Worm (Caenorhabditis elegans) whole organism, L4 larva: Measurements from ENCODE around the gene acr-3.

Source experiments
- D1046.2 ChIP-seq: fragments of 200-800 bp; sonication (Bioruptor generic); IDR thresholded peaks from 2 replicates; pipeline ENCODE4 v1.3.6; 2022; ENCODE audit warnings: missing genetic modification characterization, missing compliant biosample characterization
- F26F4.8 ChIP-seq: fragments of 200-800 bp; sonication (Bioruptor generic); conservative IDR thresholded peaks from 2 replicates; pipeline ENCODE4 v1.3.6; 2022; ENCODE audit warnings: missing genetic modification characterization, missing compliant biosample characterization
- F44E2.7 ChIP-seq: fragments of 200-800 bp; sonication (Bioruptor generic); IDR thresholded peaks from 2 replicates; pipeline ENCODE4 v2.1.2; 2022; ENCODE audit warnings: missing genetic modification characterization, missing compliant biosample characterization
- R02D3.7 ChIP-seq: fragments of 150-350 bp; sonication (generic microtip); optimal IDR thresholded peaks from 3 replicates; lab custom pipeline; 2014; ENCODE audit warnings: missing biosample characterization, missing genetic modification characterization
- T26A8.4 ChIP-seq: fragments of 200-800 bp; sonication (Bioruptor generic); IDR thresholded peaks from 2 replicates; pipeline ENCODE4 v1.3.6; 2022; ENCODE audit warnings: missing genetic modification characterization, missing compliant biosample characterization
- Y48G9A.11 ChIP-seq: fragments of 200-800 bp; sonication (Bioruptor generic); IDR thresholded peaks from 2 replicates; pipeline ENCODE4 v1.3.6; 2022; ENCODE audit warnings: missing genetic modification reagents, missing genetic modification characterization, missing compliant biosample characterization
- Y75B8A.6 ChIP-seq: fragments of 200-800 bp; sonication (Bioruptor generic); IDR thresholded peaks from 2 replicates; pipeline ENCODE4 v1.3.6; 2022; ENCODE audit warnings: missing genetic modification reagents, missing genetic modification characterization, missing compliant biosample characterization
- ZK337.2 ChIP-seq: fragments of 200-800 bp; sonication (Bioruptor generic); IDR thresholded peaks from 2 replicates; pipeline ENCODE4 v1.3.6; 2022; ENCODE audit warnings: missing genetic modification reagents, missing genetic modification characterization, missing compliant biosample characterization
- aha-1 ChIP-seq: fragments of 150-350 bp; peaks from one replicate; lab custom pipeline; 2014; ENCODE audit warnings: missing biosample characterization, missing genetic modification characterization
- attf-4 ChIP-seq: sonication (generic microtip); optimal IDR thresholded peaks from 3 replicates; lab custom pipeline; 2017; ENCODE audit warnings: missing biosample characterization, missing genetic modification characterization
- ceh-20 ChIP-seq: fragments of 200-800 bp; sonication (Bioruptor generic); IDR thresholded peaks from 2 replicates; pipeline ENCODE4 v1.3.6; 2022; ENCODE audit warnings: missing genetic modification reagents, missing genetic modification characterization, missing compliant biosample characterization
- ceh-32 ChIP-seq: sonication (generic microtip); optimal IDR thresholded peaks from 2 replicates; lab custom pipeline; 2016; ENCODE audit warnings: mild to moderate bottlenecking, missing genetic modification characterization, missing compliant biosample characterization; ENCODE audit not compliant: poor library complexity
- cey-2 ChIP-seq: sonication (generic microtip); optimal IDR thresholded peaks from 3 replicates; lab custom pipeline; 2017; ENCODE audit warnings: missing genetic modification characterization, mild to moderate bottlenecking, missing compliant biosample characterization, antibody characterized with exemption, borderline replicate concordance; ENCODE audit not compliant: insufficient read depth
- daf-16 ChIP-seq, 3 experiments: sonication (generic microtip); optimal IDR thresholded peaks; 2 replicates each; lab custom pipeline; 2016 to 2017; ENCODE audit warnings: missing genetic modification characterization in 3 of 3, missing genetic modification reagents in 3 of 3, mild to moderate bottlenecking in 2 of 3, missing compliant biosample characterization in 2 of 3, missing biosample characterization in 1 of 3, moderate library complexity in 1 of 3
- daf-8 ChIP-seq: fragments of 200-800 bp; sonication (Bioruptor generic); IDR thresholded peaks from 2 replicates; pipeline ENCODE4 v1.3.6; 2022; ENCODE audit warnings: missing genetic modification characterization, missing compliant biosample characterization
- dmd-6 ChIP-seq: fragments of 200-800 bp; sonication (Bioruptor generic); IDR thresholded peaks from 2 replicates; pipeline ENCODE4 v1.3.6; 2022; ENCODE audit warnings: missing genetic modification reagents, missing genetic modification characterization, missing compliant biosample characterization
- dmd-8 ChIP-seq: fragments of 200-800 bp; sonication (Bioruptor generic); IDR thresholded peaks from 2 replicates; pipeline ENCODE4 v1.3.6; 2022; ENCODE audit warnings: missing genetic modification characterization, missing compliant biosample characterization
- dmd-9 ChIP-seq: fragments of 200-800 bp; sonication (Bioruptor generic); IDR thresholded peaks from 2 replicates; pipeline ENCODE4 v1.3.6; 2022; ENCODE audit warnings: missing genetic modification reagents, missing genetic modification characterization, missing compliant biosample characterization
- dpl-1 ChIP-seq: fragments of 150-350 bp; optimal IDR thresholded peaks from 2 replicates; lab custom pipeline; 2014; ENCODE audit warnings: missing biosample characterization, missing genetic modification reagents, missing genetic modification characterization
- egl-27 ChIP-seq: sonication (generic microtip); optimal IDR thresholded peaks from 3 replicates; lab custom pipeline; 2017; ENCODE audit warnings: missing biosample characterization, missing genetic modification reagents, missing genetic modification characterization
- egl-43 ChIP-seq: fragments of 200-800 bp; sonication (Bioruptor generic); IDR thresholded peaks from 2 replicates; pipeline ENCODE4 v1.3.6; 2022; ENCODE audit warnings: missing genetic modification reagents, missing genetic modification characterization, missing compliant biosample characterization
- fos-1 ChIP-seq: fragments of 150-350 bp; optimal IDR thresholded peaks from 2 replicates; lab custom pipeline; 2014; ENCODE audit warnings: missing biosample characterization, missing genetic modification characterization
- hif-1 ChIP-seq, 2 experiments: sonication (generic microtip); optimal IDR thresholded peaks; 2 replicates each; lab custom pipeline; 2016 to 2017; ENCODE audit warnings: missing compliant biosample characterization in 2 of 2, missing genetic modification characterization in 2 of 2, missing genetic modification reagents in 2 of 2, missing genotype in 2 of 2, mild to moderate bottlenecking in 1 of 2
- hlh-30 ChIP-seq: sonication (generic microtip); optimal IDR thresholded peaks from 2 replicates; lab custom pipeline; 2017; ENCODE audit warnings: antibody characterized with exemption, mild to moderate bottlenecking, missing genetic modification characterization, missing compliant biosample characterization; ENCODE audit not compliant: insufficient read depth
- lim-7 ChIP-seq: fragments of 200-800 bp; sonication (Bioruptor generic); IDR thresholded peaks from 2 replicates; pipeline ENCODE4 v1.3.6; 2022; ENCODE audit warnings: missing genetic modification characterization, missing compliant biosample characterization
- lin-1 ChIP-seq: fragments of 200-800 bp; sonication (Bioruptor generic); IDR thresholded peaks from 2 replicates; pipeline ENCODE4 v1.3.6; 2022; ENCODE audit warnings: missing genetic modification reagents, missing genetic modification characterization, missing compliant biosample characterization
- lin-13 ChIP-seq: fragments of 150-350 bp; optimal IDR thresholded peaks from 2 replicates; lab custom pipeline; 2014; ENCODE audit warnings: missing biosample characterization, missing genetic modification reagents, missing genetic modification characterization
- lin-29 ChIP-seq: fragments of 200-800 bp; sonication (Bioruptor generic); IDR thresholded peaks from 2 replicates; pipeline ENCODE4 v1.3.6; 2022; ENCODE audit warnings: missing genetic modification reagents, missing genetic modification characterization, missing compliant biosample characterization
- lir-3 ChIP-seq: sonication (generic microtip); optimal IDR thresholded peaks from 2 replicates; lab custom pipeline; 2016; ENCODE audit warnings: mild to moderate bottlenecking, missing genetic modification characterization, missing compliant biosample characterization
- lsy-2 ChIP-seq, 2 experiments: fragments of 150-350 bp in 1 of 2; sonication (generic microtip) in 1 of 2; optimal IDR thresholded peaks; 2 replicates each; lab custom pipeline; 2014 to 2017; ENCODE audit warnings: missing biosample characterization in 2 of 2, missing genetic modification characterization in 2 of 2
- madf-5 ChIP-seq, 2 experiments: fragments of 200-800 bp; sonication (Bioruptor generic); IDR thresholded peaks; 2 replicates each; pipeline ENCODE4 v1.3.6; 2022; ENCODE audit warnings: missing compliant biosample characterization in 2 of 2, missing genetic modification characterization in 2 of 2
- mdl-1 ChIP-seq, 2 experiments: fragments of 150-350 bp in 1 of 2; sonication (generic microtip) in 1 of 2; optimal IDR thresholded peaks; 2 replicates each; lab custom pipeline; 2014 to 2017; ENCODE audit warnings: missing biosample characterization in 2 of 2, missing genetic modification characterization in 2 of 2
- mep-1 ChIP-seq: fragments of 150-350 bp; sonication (generic microtip); optimal IDR thresholded peaks from 3 replicates; lab custom pipeline; 2014; ENCODE audit warnings: missing biosample characterization, missing genetic modification characterization
- mes-2 ChIP-seq: sonication (generic microtip); optimal IDR thresholded peaks from 2 replicates; lab custom pipeline; 2016; ENCODE audit warnings: missing genotype, mild to moderate bottlenecking, missing genetic modification characterization, missing compliant biosample characterization; ENCODE audit not compliant: poor library complexity, severe bottlenecking
- nhr-11 ChIP-seq: fragments of 150-350 bp; optimal IDR thresholded peaks from 2 replicates; lab custom pipeline; 2014; ENCODE audit warnings: missing biosample characterization, missing genetic modification characterization
- nhr-237 ChIP-seq: sonication (generic microtip); optimal IDR thresholded peaks from 2 replicates; lab custom pipeline; 2017; ENCODE audit warnings: missing biosample characterization, missing genetic modification characterization
- nhr-28 ChIP-seq: fragments of 150-350 bp; optimal IDR thresholded peaks from 2 replicates; lab custom pipeline; 2014; ENCODE audit warnings: missing biosample characterization, missing genetic modification characterization
- nhr-41 ChIP-seq: fragments of 200-800 bp; sonication (Bioruptor generic); IDR thresholded peaks from 2 replicates; pipeline ENCODE4 v1.3.6; 2022; ENCODE audit warnings: missing genetic modification reagents, missing genetic modification characterization, missing compliant biosample characterization
- nhr-42 ChIP-seq: fragments of 200-800 bp; sonication (Bioruptor generic); IDR thresholded peaks from 2 replicates; pipeline ENCODE4 v1.3.6; 2022; ENCODE audit warnings: missing genetic modification characterization, missing compliant biosample characterization
- nhr-77 ChIP-seq: fragments of 150-350 bp; optimal IDR thresholded peaks from 2 replicates; lab custom pipeline; 2014; ENCODE audit warnings: missing biosample characterization, missing genetic modification characterization
- rbr-2 ChIP-seq: sonication (generic microtip); optimal IDR thresholded peaks from 2 replicates; lab custom pipeline; 2016; ENCODE audit warnings: missing genotype, missing genetic modification characterization, missing compliant biosample characterization
- saeg-2 ChIP-seq: fragments of 200-800 bp; sonication (Bioruptor generic); IDR thresholded peaks from 2 replicates; pipeline ENCODE4 v1.3.6; 2022; ENCODE audit warnings: missing genetic modification reagents, missing genetic modification characterization, missing compliant biosample characterization
- skn-1 ChIP-seq: fragments of 150-350 bp; optimal IDR thresholded peaks from 2 replicates; lab custom pipeline; 2014; ENCODE audit warnings: missing biosample characterization, missing genetic modification characterization
- snpc-1.2 ChIP-seq: fragments of 200-800 bp; sonication (Bioruptor generic); IDR thresholded peaks from 2 replicates; pipeline ENCODE4 v1.3.6; 2022; ENCODE audit warnings: missing genetic modification reagents, missing genetic modification characterization, missing compliant biosample characterization
- snpc-4 ChIP-seq: fragments of 150-350 bp; optimal IDR thresholded peaks from 2 replicates; lab custom pipeline; 2014; ENCODE audit warnings: missing biosample characterization, missing genetic modification characterization
- unc-130 ChIP-seq: sonication (generic microtip); optimal IDR thresholded peaks from 2 replicates; lab custom pipeline; 2016; ENCODE audit warnings: missing genetic modification reagents, missing genetic modification characterization, missing compliant biosample characterization
- unc-62 ChIP-seq, 3 experiments: fragments of 150-350 bp in 1 of 3; sonication (generic microtip); optimal IDR thresholded peaks in 2 of 3; peaks in 1 of 3; 1 replicate in 1 of 3; 2 replicates in 2 of 3; lab custom pipeline; 2014 to 2017; ENCODE audit warnings: missing biosample characterization in 3 of 3, missing genetic modification characterization in 3 of 3, missing genetic modification reagents in 3 of 3, missing genotype in 1 of 3
- zfp-2 ChIP-seq: sonication (generic microtip); optimal IDR thresholded peaks from 2 replicates; lab custom pipeline; 2016; ENCODE audit warnings: mild to moderate bottlenecking, missing genetic modification characterization, missing compliant biosample characterization
- zip-2 ChIP-seq: fragments of 150-350 bp; optimal IDR thresholded peaks from 2 replicates; lab custom pipeline; 2014; ENCODE audit warnings: missing biosample characterization, missing genetic modification characterization
- ztf-7 ChIP-seq: fragments of 150-350 bp; optimal IDR thresholded peaks from 2 replicates; lab custom pipeline; 2014; ENCODE audit warnings: missing biosample characterization, missing genetic modification characterization

Gene acr-3

DNA sequence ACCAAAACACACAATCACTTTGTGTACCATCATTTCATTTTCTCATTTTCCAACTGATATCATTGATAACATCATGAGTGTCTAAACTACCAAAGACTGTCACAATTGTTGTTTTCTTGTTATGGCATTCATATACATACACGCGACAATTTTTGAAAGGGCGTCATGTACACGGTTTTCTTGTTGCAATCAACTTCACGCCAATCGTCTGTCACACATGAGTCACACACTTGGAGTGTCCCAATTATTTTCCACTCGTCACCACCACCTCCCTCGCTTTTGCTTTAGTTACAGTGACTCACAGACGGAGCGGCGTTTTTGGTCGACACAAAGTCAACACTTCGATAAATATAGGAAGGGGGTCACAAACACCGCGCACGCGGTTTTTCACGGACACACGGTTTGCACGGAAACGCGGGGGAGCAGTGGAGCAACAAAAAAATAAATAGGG lies 38.6 kb downstream of the acr-3 start:
- TF ChIP-seq fos-1 (tag; lab: Kevin White, UChicago): no peak
- peak; percentile 1 for TF ChIP-seq dpl-1
- TF ChIP-seq nhr-237: no peak
- peak; percentile 96 for TF ChIP-seq hlh-30 (tag; lab: Kevin White, UChicago)
- no peak; the same call in none of the 2 replicates for TF ChIP-seq nhr-41
- TF ChIP-seq lir-3 (tag; lab: Kevin White, UChicago): no peak
- TF ChIP-seq cey-2: no peak
- TF ChIP-seq dmd-6 (GFP tag; lab: Robert Waterston, UW): peak; percentile 97
- TF ChIP-seq lin-1: peak; percentile 80
- no peak for TF ChIP-seq madf-5 (GFP tag; IDR thresholded peaks at IDR 0.05; lab: Robert Waterston, UW)
- TF ChIP-seq zfp-2 (tag; lab: Kevin White, UChicago): no peak
- TF ChIP-seq aha-1: peak; percentile 95
- peak; percentile 50; the same call in 1 of the 2 replicates for TF ChIP-seq Y75B8A.6 (GFP tag; lab: Robert Waterston, UW)
- no peak for TF ChIP-seq daf-8 (GFP tag; lab: Robert Waterston, UW)
- 0 out of 2 replicates have a peak, but pooled peaks have one; percentile 7 for TF ChIP-seq ceh-20 (GFP tag; lab: Robert Waterston, UW)
- peak in 1 of 2 experiments; percentile 49 for TF ChIP-seq unc-62 (GFP tag; optimal IDR thresholded peaks at IDR 0.05 in 1 of 2; lab: Kevin White, UChicago)
- no peak for TF ChIP-seq unc-62 (tag; optimal IDR thresholded peaks at IDR 0.05; lab: Kevin White, UChicago)
- TF ChIP-seq hif-1 (tag; optimal IDR thresholded peaks at IDR 0.05; lab: Kevin White, UChicago): peak in 1 of 2 experiments; percentile 85
- TF ChIP-seq nhr-28 (tag; lab: Kevin White, UChicago): peak; percentile 26
- no peak for TF ChIP-seq attf-4
- TF ChIP-seq F26F4.8 (GFP tag; lab: Robert Waterston, UW): no peak
- no peak for TF ChIP-seq rbr-2 (tag; lab: Kevin White, UChicago)
- TF ChIP-seq dmd-8: no peak
- TF ChIP-seq mdl-1 (tag; optimal IDR thresholded peaks at IDR 0.05; lab: Kevin White, UChicago): peak in 1 of 2 experiments; percentile 99
- 0 out of 2 replicates have a peak, but pooled peaks have one; percentile 34 for TF ChIP-seq saeg-2
- TF ChIP-seq R02D3.7: no peak
- TF ChIP-seq dmd-9 (GFP tag; lab: Robert Waterston, UW): 0 out of 2 replicates have a peak, but pooled peaks have one; percentile 40
- TF ChIP-seq ztf-7 (tag; lab: Kevin White, UChicago): peak; percentile 28
- no peak for TF ChIP-seq nhr-11 (tag; lab: Kevin White, UChicago)
- TF ChIP-seq F44E2.7 (GFP tag; lab: Robert Waterston, UW): no peak
- no peak for TF ChIP-seq snpc-1.2 (GFP tag; lab: Robert Waterston, UW)
- TF ChIP-seq skn-1 (tag; lab: Kevin White, UChicago): no peak
- peak; percentile 50 for TF ChIP-seq mes-2 (tag; lab: Kevin White, UChicago)
- no peak for TF ChIP-seq D1046.2 (GFP tag; lab: Robert Waterston, UW)
- TF ChIP-seq mep-1 (tag; lab: Kevin White, UChicago): peak; percentile 41
- TF ChIP-seq egl-27 (tag; lab: Kevin White, UChicago): no peak
- TF ChIP-seq lsy-2 (tag; optimal IDR thresholded peaks at IDR 0.05; lab: Kevin White, UChicago): peak in 1 of 2 experiments; percentile 45
- TF ChIP-seq lim-7 (GFP tag; lab: Robert Waterston, UW): no peak
- TF ChIP-seq daf-16 (GFP tag; optimal IDR thresholded peaks at IDR 0.05; lab: Kevin White, UChicago): peak in 1 of 2 experiments; percentile 74
- TF ChIP-seq daf-16 (tag; optimal IDR thresholded peaks at IDR 0.05; lab: Kevin White, UChicago): peak; percentile 95
- no peak for TF ChIP-seq snpc-4 (tag; lab: Kevin White, UChicago)
- no peak for TF ChIP-seq zip-2
- TF ChIP-seq ZK337.2 (GFP tag; lab: Robert Waterston, UW): no peak
- TF ChIP-seq unc-130 (GFP tag; lab: Kevin White, UChicago): no peak
- TF ChIP-seq ceh-32 (tag; lab: Kevin White, UChicago): no peak
- TF ChIP-seq Y48G9A.11: peak; percentile 44; the same call in 1 of the 2 replicates
- TF ChIP-seq lin-29: no peak
- peak; percentile 7 for TF ChIP-seq nhr-77 (tag; lab: Kevin White, UChicago)
- 0 out of 2 replicates have a peak, but pooled peaks have one; percentile 59 for TF ChIP-seq egl-43 (GFP tag; lab: Robert Waterston, UW)
- TF ChIP-seq nhr-42: no peak
- peak; percentile 44 for TF ChIP-seq lin-13 (GFP tag; lab: Kevin White, UChicago)
- TF ChIP-seq T26A8.4 (GFP tag; lab: Robert Waterston, UW): 0 out of 2 replicates have a peak, but pooled peaks have one; percentile 18
